Fruit fly (Drosophila melanogaster): ENCODE data around the gene CG34247.

CG34247 gene

dm6 chr3L:16217935-16218334 is 43.5 kb downstream of the CG34247 start:
- TF ChIP-seq CG3847 (GFP tag; IDR thresholded peaks at IDR 0.05) (no peak), Drgx (GFP tag; IDR thresholded peaks at IDR 0.05) (peak; percentile 82), CG1233 (GFP tag; optimal IDR thresholded peaks at IDR 0.05) (no peak), CG30431 (GFP tag; optimal IDR thresholded peaks at IDR 0.05) (no peak), bsh (GFP tag; optimal IDR thresholded peaks at IDR 0.05) (peak in 1 of 2 experiments; percentile 48), sens (GFP tag) (peak; percentile 64), Ptx1 (GFP tag; IDR thresholded peaks at IDR 0.05) (0 out of 2 replicates have a peak, but pooled peaks have one; percentile 15)

dm6 chr3L:16217203-16217602 is 44.2 kb downstream of the CG34247 start, which contains the start of gene CG13073:
TSS of gene CG13073 (minus strand) at chr3L:16217303.
- TF ChIP-seq CG17359 (tag; optimal IDR thresholded peaks at IDR 0.05) (no peak), Doc3 (GFP tag; IDR thresholded peaks at IDR 0.05; ENCODE audit: partially characterized antibody) (0 out of 3 replicates have a peak, but pooled peaks have one; percentile 37), Dip2 (GFP tag; IDR thresholded peaks at IDR 0.05) (no peak), CG10267 (tag; optimal IDR thresholded peaks at IDR 0.05) (no peak), Mrtf (GFP tag; IDR thresholded peaks at IDR 0.05) (no peak), Dll (GFP tag; IDR thresholded peaks at IDR 0.05; ENCODE audit: partially characterized antibody) (0 out of 4 replicates have a peak, but pooled peaks have one; percentile 39), CG7372 (GFP tag; IDR thresholded peaks at IDR 0.05) (no peak)

DNA sequence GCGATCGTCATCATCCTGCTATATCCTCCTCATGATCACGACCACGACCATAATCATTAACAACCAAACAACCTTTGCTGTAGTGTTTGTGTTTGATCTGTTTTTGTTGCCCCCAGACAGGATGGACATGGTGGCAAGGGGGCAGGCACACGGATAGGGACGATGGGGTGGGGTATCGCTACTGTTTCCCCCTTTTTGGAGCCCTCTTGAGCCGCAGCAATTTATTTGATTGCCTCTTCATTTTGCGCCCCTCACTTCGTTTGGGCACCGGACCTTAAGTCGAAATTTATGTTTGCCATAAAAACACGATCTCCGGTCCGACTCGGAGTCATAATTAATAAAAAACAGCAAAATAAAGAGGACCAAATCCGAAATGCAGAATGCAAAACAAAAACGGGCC is 45.6 kb downstream of the CG34247 start:
- TF ChIP-seq Dref (GFP tag; IDR thresholded peaks at IDR 0.05) (no peak), lbe (GFP tag; optimal IDR thresholded peaks at IDR 0.05) (peak; percentile 37)

dm6 chr3L:16215411-16215810 is 46.0 kb downstream of the CG34247 start:
- TF ChIP-seq CG13424 (tag; optimal IDR thresholded peaks at IDR 0.05), result no peak
- TF ChIP-seq Pdp1 (GFP tag; optimal IDR thresholded peaks at IDR 0.05), result no peak
- no peak for TF ChIP-seq Hand (GFP tag; optimal IDR thresholded peaks at IDR 0.05)
- TF ChIP-seq onecut (GFP tag; IDR thresholded peaks at IDR 0.05), result no peak
- no peak for TF ChIP-seq CG8765 (GFP tag; IDR thresholded peaks at IDR 0.05)
- TF ChIP-seq Hsf (GFP tag; optimal IDR thresholded peaks at IDR 0.05), result no peak
- no peak for TF ChIP-seq crp (GFP tag; optimal IDR thresholded peaks at IDR 0.05)
- TF ChIP-seq CG2875 (GFP tag; optimal IDR thresholded peaks at IDR 0.05), result no peak

DNA sequence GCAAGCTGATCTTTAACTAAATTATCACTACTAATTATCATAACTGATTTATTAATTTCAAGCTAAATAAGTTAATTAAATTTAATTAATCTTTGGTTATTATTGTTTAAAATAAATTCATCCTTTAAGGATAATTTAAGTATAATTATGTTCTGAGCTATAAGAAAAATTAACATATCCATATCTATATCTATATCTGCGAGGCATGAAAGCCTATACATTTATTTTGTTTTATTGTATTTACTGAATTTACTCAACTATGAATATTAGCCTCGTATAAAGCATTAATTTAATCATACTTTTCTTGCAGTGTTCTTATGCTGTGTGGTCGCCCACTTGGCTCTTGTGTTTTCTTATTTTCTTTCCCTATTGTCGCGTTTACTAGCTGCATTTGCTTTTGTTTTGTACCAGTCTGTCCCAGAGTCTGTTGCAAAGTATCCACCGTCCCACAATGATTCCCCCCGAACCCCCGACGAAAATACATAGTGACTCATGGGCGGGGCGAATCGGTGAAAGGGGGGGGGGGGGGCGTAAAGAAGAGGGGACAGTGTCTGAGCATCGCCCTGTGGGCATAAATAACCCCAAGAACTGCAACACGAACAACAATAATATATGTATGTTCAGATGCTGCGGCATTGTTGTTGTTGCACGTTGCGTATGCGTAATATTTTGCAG is 46.7 kb downstream of the CG34247 start:
- TF ChIP-seq Drgx (GFP tag; IDR thresholded peaks at IDR 0.05), result peak; percentile 43; the same call in 1 of the 2 replicates
- no peak for TF ChIP-seq CG13894 (tag; optimal IDR thresholded peaks at IDR 0.05)
- peak; percentile 48; the same call in 1 of the 3 replicates for TF ChIP-seq sr (GFP tag; IDR thresholded peaks at IDR 0.05)
- TF ChIP-seq CG30020 (tag; optimal IDR thresholded peaks at IDR 0.05), result no peak
- peak; percentile 27 for TF ChIP-seq nom (GFP tag; optimal IDR thresholded peaks at IDR 0.05)
- TF ChIP-seq crol (GFP tag; IDR thresholded peaks at IDR 0.05), result peak; percentile 51

DNA sequence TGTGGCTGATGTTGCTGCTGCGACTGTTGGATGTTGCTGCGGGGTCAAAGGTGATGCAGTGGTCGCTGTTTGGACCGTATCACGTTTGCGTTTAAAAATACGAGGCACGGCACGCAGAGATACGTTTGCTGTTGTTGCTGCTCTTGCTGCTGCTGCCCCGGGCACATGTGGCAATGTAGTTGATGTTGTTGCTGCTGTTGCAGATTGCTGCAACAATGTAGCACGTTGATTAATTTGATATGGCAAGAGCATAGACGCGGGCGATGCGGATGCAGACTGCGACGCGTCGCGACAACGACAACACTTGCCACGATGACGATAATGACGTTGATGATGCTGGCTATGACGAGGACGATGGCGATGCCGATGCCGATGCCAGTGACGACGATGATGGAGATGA is 48.2 kb downstream of the CG34247 start:
- TF ChIP-seq Vsx1 (GFP tag; optimal IDR thresholded peaks at IDR 0.05) (no peak), hth (optimal IDR thresholded peaks at IDR 0.05) (no peak), org-1 (GFP tag; optimal IDR thresholded peaks at IDR 0.05) (no peak), CG11504 (tag; optimal IDR thresholded peaks at IDR 0.05) (no peak), HmgD (GFP tag; optimal IDR thresholded peaks at IDR 0.05) (no peak)
